Worm (Caenorhabditis elegans): Measurements from ENCODE around the gene rps-29.

The rps-29 gene

ce11 chrIII:789604-790003 lies 4.5 kb upstream of the rps-29 start:
- peak; percentile 17 for TF ChIP-seq pax-1 (tag; optimal IDR thresholded peaks at IDR 0.05)
- no peak for TF ChIP-seq pros-1 (tag; optimal IDR thresholded peaks at IDR 0.05)

ce11 chrIII:790591-790990 lies 3.5 kb upstream of the rps-29 start:
- no peak for TF ChIP-seq syd-9 (tag; optimal IDR thresholded peaks at IDR 0.05)
- TF ChIP-seq ceh-48 (tag; optimal IDR thresholded peaks at IDR 0.05): no peak
- no peak for TF ChIP-seq dmd-4 (tag; optimal IDR thresholded peaks at IDR 0.05; ENCODE audit: borderline replicate concordance)
- no peak for TF ChIP-seq unc-3 (GFP tag; conservative IDR thresholded peaks at IDR 0.05)
- no peak for TF ChIP-seq unc-3 (tag; optimal IDR thresholded peaks at IDR 0.05)
- TF ChIP-seq ceh-19 (GFP tag; optimal IDR thresholded peaks at IDR 0.05): no peak
- TF ChIP-seq ets-4 (tag; optimal IDR thresholded peaks at IDR 0.05): no peak
- TF ChIP-seq sdc-2 (tag; optimal IDR thresholded peaks at IDR 0.05): no peak
- TF ChIP-seq ceh-6 (GFP tag; optimal IDR thresholded peaks at IDR 0.05): no peak
- TF ChIP-seq fax-1 (tag; optimal IDR thresholded peaks at IDR 0.05): no peak
- no peak for TF ChIP-seq unc-55 (GFP tag; optimal IDR thresholded peaks at IDR 0.05)
- no peak for TF ChIP-seq ceh-2 (tag; optimal IDR thresholded peaks at IDR 0.05)
- no peak for TF ChIP-seq fkh-10 (GFP tag; optimal IDR thresholded peaks at IDR 0.05)
- TF ChIP-seq ceh-9 (tag; optimal IDR thresholded peaks at IDR 0.05): no peak
- TF ChIP-seq pat-9 (tag; optimal IDR thresholded peaks at IDR 0.05): no peak
- TF ChIP-seq hlh-30 (tag; optimal IDR thresholded peaks at IDR 0.05; ENCODE audit: insufficient read depth): no peak

- TF ChIP-seq ceh-22 (tag; optimal IDR thresholded peaks at IDR 0.05): no peak
- peak; percentile 31 for TF ChIP-seq unc-42 (tag; optimal IDR thresholded peaks at IDR 0.05)
- TF ChIP-seq pax-1 (tag; optimal IDR thresholded peaks at IDR 0.05): peak; percentile 19
- TF ChIP-seq pag-3 (tag; optimal IDR thresholded peaks at IDR 0.05; ENCODE audit: borderline replicate concordance): no peak
- peak; percentile 17 for TF ChIP-seq ceh-2 (tag; optimal IDR thresholded peaks at IDR 0.05)
- TF ChIP-seq fkh-6 (tag; optimal IDR thresholded peaks at IDR 0.05): no peak
- peak; percentile 17 for TF ChIP-seq ceh-18 (tag; optimal IDR thresholded peaks at IDR 0.05)
- TF ChIP-seq hlh-15 (tag; optimal IDR thresholded peaks at IDR 0.05): no peak
- peak; percentile 59 for TF ChIP-seq ceh-31 (tag; optimal IDR thresholded peaks at IDR 0.05)
- TF ChIP-seq ttx-3 (tag; optimal IDR thresholded peaks at IDR 0.05): no peak
- no peak for TF ChIP-seq unc-55 (GFP tag; optimal IDR thresholded peaks at IDR 0.05)
- peak; percentile 38 for TF ChIP-seq elt-2 (tag; optimal IDR thresholded peaks at IDR 0.05)
- TF ChIP-seq mec-3 (tag; optimal IDR thresholded peaks at IDR 0.05; ENCODE audit: borderline replicate concordance): no peak
- TF ChIP-seq nfya-1 (tag; optimal IDR thresholded peaks at IDR 0.05): peak; percentile 87
- TF ChIP-seq nhr-11 (tag; optimal IDR thresholded peaks at IDR 0.05): no peak
- TF ChIP-seq pros-1 (tag; optimal IDR thresholded peaks at IDR 0.05): peak; percentile 8
- no peak for TF ChIP-seq unc-3 (GFP tag; conservative IDR thresholded peaks at IDR 0.05)
- TF ChIP-seq unc-3 (tag; optimal IDR thresholded peaks at IDR 0.05): no peak
- TF ChIP-seq hlh-30 (tag; optimal IDR thresholded peaks at IDR 0.05; ENCODE audit: insufficient read depth): peak; percentile 65
- TF ChIP-seq tbx-2 (tag; optimal IDR thresholded peaks at IDR 0.05): peak; percentile 16
- TF ChIP-seq sox-2 (GFP tag; IDR thresholded peaks at IDR 0.05): no peak
- no peak for TF ChIP-seq ceh-24 (tag; optimal IDR thresholded peaks at IDR 0.05)
- no peak for TF ChIP-seq zip-5 (tag; optimal IDR thresholded peaks at IDR 0.05)
- TF ChIP-seq pat-9 (tag; optimal IDR thresholded peaks at IDR 0.05): no peak
Observed at ce11 chrIII:793595-793994, 505 bp upstream of the rps-29 start, which contains the start of gene snt-2. Gene snt-2 (minus strand): TSS chrIII:793733.

ce11 chrIII:794984-795596 lies 990 bp downstream of the rps-29 start, which contains the start of gene trpp-11:
Gene trpp-11 (plus strand): TSS chrIII:795136.
- no peak for TF ChIP-seq pag-3 (tag; optimal IDR thresholded peaks at IDR 0.05; ENCODE audit: borderline replicate concordance)
- no peak for TF ChIP-seq syd-9 (tag; optimal IDR thresholded peaks at IDR 0.05)
- TF ChIP-seq ceh-31 (tag; optimal IDR thresholded peaks at IDR 0.05): no peak

Data from whole organism, late embryonic.